Fruit fly (Drosophila melanogaster): ENCODE results near the gene CG33920.

Gene CG33920

dm6 chr3R:31060708-31061625 lies 16.1 kb upstream of the CG33920 start, which contains the start of gene dco (continued):
- no peak for TF ChIP-seq CG8359 (GFP tag; optimal IDR thresholded peaks at IDR 0.05; ENCODE audit: borderline replicate concordance)
- TF ChIP-seq NFAT (GFP tag; IDR thresholded peaks at IDR 0.05): peak; percentile 97
- peak; percentile 82 for TF ChIP-seq CG10959 (GFP tag; IDR thresholded peaks at IDR 0.05)
- peak; percentile 74 for TF ChIP-seq Fer3 (tag; optimal IDR thresholded peaks at IDR 0.05)
- peak; percentile 70 for TF ChIP-seq HLHmδ (GFP tag; optimal IDR thresholded peaks at IDR 0.05)
- peak; percentile 76 to 83 for TF ChIP-seq dpn (GFP tag; optimal IDR thresholded peaks at IDR 0.05)
- TF ChIP-seq unc-4 (GFP tag; IDR thresholded peaks at IDR 0.05; ENCODE audit: partially characterized antibody): no peak
- peak; percentile 48 for TF ChIP-seq CG10565 (GFP tag; optimal IDR thresholded peaks at IDR 0.05)
- TF ChIP-seq phol (tag; optimal IDR thresholded peaks at IDR 0.05): peak; percentile 99
- TF ChIP-seq Antp (GFP tag; optimal IDR thresholded peaks at IDR 0.05): peak; percentile 73
- TF ChIP-seq dysf (GFP tag; IDR thresholded peaks at IDR 0.05): peak; percentile 87
- TF ChIP-seq Blimp-1 (GFP tag; optimal IDR thresholded peaks at IDR 0.05): peak; percentile 59
- no peak; the same call in 2 of the 3 replicates for TF ChIP-seq otp (GFP tag; IDR thresholded peaks at IDR 0.05)
- TF ChIP-seq cwo (GFP tag; optimal IDR thresholded peaks at IDR 0.05): no peak
- TF ChIP-seq stc (GFP tag; IDR thresholded peaks at IDR 0.05): peak; percentile 28; the same call in 1 of the 2 replicates
- no peak for TF ChIP-seq CG2875 (GFP tag; optimal IDR thresholded peaks at IDR 0.05)
- peak; percentile 19; the same call in 1 of the 3 replicates for TF ChIP-seq CG6175 (GFP tag; IDR thresholded peaks at IDR 0.05)
- TF ChIP-seq CG42726 (GFP tag; IDR thresholded peaks at IDR 0.05; ENCODE audit: partially characterized antibody): peak; percentile 69; the same call in 1 of the 2 replicates
- peak; percentile 88 for TF ChIP-seq Dip2 (GFP tag; IDR thresholded peaks at IDR 0.05)
- peak; percentile 75 for TF ChIP-seq NfI (GFP tag; optimal IDR thresholded peaks at IDR 0.05)
- no peak for TF ChIP-seq CG7928 (GFP tag; optimal IDR thresholded peaks at IDR 0.05)
- peak; percentile 93 for TF ChIP-seq CG8944 (GFP tag; optimal IDR thresholded peaks at IDR 0.05)
- TF ChIP-seq CG43689 (GFP tag; IDR thresholded peaks at IDR 0.05): no peak
- TF ChIP-seq CG18764 (GFP tag; optimal IDR thresholded peaks at IDR 0.05): peak; percentile 72
- TF ChIP-seq CG34224 (GFP tag; IDR thresholded peaks at IDR 0.05; ENCODE audit: partially characterized antibody): no peak
- no peak for TF ChIP-seq schlank (tag; optimal IDR thresholded peaks at IDR 0.05)
- TF ChIP-seq bigmax (GFP tag; optimal IDR thresholded peaks at IDR 0.05): peak; percentile 42
- TF ChIP-seq CG9797 (GFP tag; optimal IDR thresholded peaks at IDR 0.05): peak; percentile 95
- peak; percentile 97 for TF ChIP-seq CG3995 (GFP tag; optimal IDR thresholded peaks at IDR 0.05)
- peak; percentile 46; the same call in 1 of the 2 replicates for TF ChIP-seq dati (GFP tag; IDR thresholded peaks at IDR 0.05)
- TF ChIP-seq CG5953 (GFP tag; IDR thresholded peaks at IDR 0.05): peak; percentile 41; the same call in 1 of the 2 replicates
- no peak for TF ChIP-seq CG12219 (GFP tag; optimal IDR thresholded peaks at IDR 0.05)
- TF ChIP-seq CG1647 (GFP tag; optimal IDR thresholded peaks at IDR 0.05): peak; percentile 69
- peak; percentile 68 for TF ChIP-seq kay (GFP tag; optimal IDR thresholded peaks at IDR 0.05)
- peak; percentile 90 for TF ChIP-seq CG15696 (tag; optimal IDR thresholded peaks at IDR 0.05)
- TF ChIP-seq knrl (GFP tag; IDR thresholded peaks at IDR 0.05; ENCODE audit: partially characterized antibody): peak; percentile 22; the same call in 1 of the 3 replicates
- TF ChIP-seq p53 (GFP tag; optimal IDR thresholded peaks at IDR 0.05): peak; percentile 12
- peak; percentile 42; the same call in 1 of the 2 replicates for TF ChIP-seq peb (GFP tag; IDR thresholded peaks at IDR 0.05)
- TF ChIP-seq CG1233 (GFP tag; optimal IDR thresholded peaks at IDR 0.05): peak; percentile 32
- peak; percentile 42 for TF ChIP-seq ems (GFP tag; optimal IDR thresholded peaks at IDR 0.05)
- TF ChIP-seq sr (GFP tag; IDR thresholded peaks at IDR 0.05): peak; percentile 13; the same call in 1 of the 3 replicates
- peak; percentile 22 for TF ChIP-seq HmgD (GFP tag; optimal IDR thresholded peaks at IDR 0.05)
- TF ChIP-seq CG31224 (GFP tag; IDR thresholded peaks at IDR 0.05): peak; percentile 10; the same call in 1 of the 2 replicates
- peak; percentile 5 for TF ChIP-seq D19A (tag; optimal IDR thresholded peaks at IDR 0.05)
- peak; percentile 24 for TF ChIP-seq CG12942 (GFP tag; optimal IDR thresholded peaks at IDR 0.05)
- no peak for TF ChIP-seq vnd (GFP tag; IDR thresholded peaks at IDR 0.05; ENCODE audit: partially characterized antibody)
- peak; percentile 72 for TF ChIP-seq Jarid2 (GFP tag; optimal IDR thresholded peaks at IDR 0.05)

Measured in whole organism, embryonic.